Fruit fly (Drosophila melanogaster): ENCODE measurements around the gene CG13051.

CG13051 gene

DNA sequence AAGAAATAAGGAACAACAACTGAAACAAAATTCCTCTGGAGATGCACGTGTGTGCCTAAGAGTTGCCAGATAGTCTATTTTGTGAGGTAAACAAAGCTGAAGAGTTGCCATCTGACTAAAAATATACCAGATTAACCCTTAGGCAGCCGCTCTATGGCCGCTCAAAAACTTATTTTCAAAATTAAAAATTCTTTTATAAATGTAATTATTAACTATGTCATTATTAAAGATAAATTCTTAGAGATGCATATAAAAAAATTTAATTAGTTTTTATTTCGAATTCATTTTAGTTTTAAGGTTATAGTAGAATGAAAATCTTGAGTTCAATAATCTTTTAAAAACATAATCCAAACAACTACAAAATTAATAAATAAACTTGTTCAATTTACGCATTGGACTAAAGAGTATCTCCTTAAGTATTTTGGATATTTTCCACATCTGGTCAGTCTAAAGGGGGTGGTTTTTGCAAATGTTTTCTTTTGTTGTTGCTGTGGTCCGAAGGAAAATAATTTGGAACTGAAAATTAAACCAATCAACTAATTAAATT lies 36.2 kb downstream of the CG13051 start, which contains the start of gene Tmx3:
Gene Tmx3 (plus strand): TSS at position 442 of the 547 bp plus-strand sequence.
- TF ChIP-seq Dll (optimal IDR thresholded peaks at IDR 0.05) (no peak), EcR (GFP tag; optimal IDR thresholded peaks at IDR 0.05) (no peak), CG8478 (optimal IDR thresholded peaks at IDR 0.05) (no peak), pan (optimal IDR thresholded peaks at IDR 0.05) (no peak), usp (GFP tag; optimal IDR thresholded peaks at IDR 0.05) (no peak), psq (optimal IDR thresholded peaks at IDR 0.05) (no peak)

DNA sequence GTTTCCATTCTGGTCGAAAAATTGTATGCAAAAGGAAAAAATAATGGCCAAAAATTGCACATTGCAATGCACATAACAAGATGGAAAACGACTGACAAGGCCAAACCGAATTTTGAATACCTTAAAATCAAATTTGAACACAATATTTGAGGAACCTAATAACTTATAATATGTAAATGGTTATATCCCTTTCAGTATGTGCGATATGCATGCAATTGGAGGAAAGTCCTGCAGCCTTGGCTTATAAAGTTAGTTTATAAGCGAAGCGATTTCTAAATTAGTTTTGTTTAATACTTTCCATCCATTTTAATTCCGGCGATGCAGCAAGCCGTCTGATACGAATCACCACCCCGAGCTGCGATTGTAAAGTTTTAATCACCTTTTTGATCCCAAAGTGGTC lies 39.7 kb downstream of the CG13051 start:
- no peak for TF ChIP-seq pan (optimal IDR thresholded peaks at IDR 0.05)
- no peak for TF ChIP-seq psq (optimal IDR thresholded peaks at IDR 0.05)
- TF ChIP-seq usp (GFP tag; optimal IDR thresholded peaks at IDR 0.05): no peak
- TF ChIP-seq EcR (GFP tag; optimal IDR thresholded peaks at IDR 0.05): no peak
- no peak for TF ChIP-seq Dll (optimal IDR thresholded peaks at IDR 0.05)
- no peak for TF ChIP-seq CG8478 (optimal IDR thresholded peaks at IDR 0.05)

DNA sequence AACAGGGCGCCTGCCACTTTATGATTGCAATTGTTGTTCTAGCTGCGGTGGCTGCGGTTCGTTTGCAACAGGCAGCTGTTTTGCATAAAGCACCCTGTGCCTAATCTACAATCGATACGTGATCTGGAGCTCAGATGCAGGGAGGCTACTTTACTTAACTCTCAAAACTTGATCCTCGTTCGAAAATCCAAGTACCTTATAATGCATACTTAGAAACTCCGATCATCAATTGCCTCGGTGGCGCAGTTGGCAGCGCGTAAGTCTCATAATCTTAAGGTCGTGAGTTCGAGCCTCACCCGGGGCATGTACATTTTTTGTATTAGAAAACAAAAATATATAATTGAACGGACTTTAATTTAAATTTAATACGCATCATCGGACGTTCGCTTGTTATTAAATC lies 43.1 kb downstream of the CG13051 start:
- no peak for TF ChIP-seq pan (optimal IDR thresholded peaks at IDR 0.05)
- TF ChIP-seq Dll (optimal IDR thresholded peaks at IDR 0.05): no peak

DNA sequence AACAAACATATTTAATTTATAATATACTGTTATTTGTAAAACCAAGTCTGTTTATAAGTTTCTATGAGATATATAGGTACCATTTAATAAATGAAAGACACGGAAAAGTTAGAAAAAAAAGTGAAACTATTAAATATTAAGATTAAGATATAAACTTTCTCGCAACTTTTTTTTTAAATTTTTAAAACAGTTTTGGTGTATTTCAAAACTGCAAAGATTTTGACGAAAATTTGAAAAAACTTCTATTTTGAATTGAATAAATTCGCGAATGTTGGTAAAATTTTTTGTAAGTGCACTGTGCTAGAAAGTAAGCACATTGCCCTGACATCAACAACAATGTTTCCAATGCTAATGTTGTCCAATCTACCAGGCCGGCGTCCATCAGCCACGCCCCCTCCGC lies 43.6 kb downstream of the CG13051 start:
- TF ChIP-seq psq (optimal IDR thresholded peaks at IDR 0.05) (no peak), pan (optimal IDR thresholded peaks at IDR 0.05) (no peak), usp (GFP tag; optimal IDR thresholded peaks at IDR 0.05) (no peak), EcR (GFP tag; optimal IDR thresholded peaks at IDR 0.05) (no peak), Dll (optimal IDR thresholded peaks at IDR 0.05) (no peak), CG8478 (optimal IDR thresholded peaks at IDR 0.05) (no peak)

DNA sequence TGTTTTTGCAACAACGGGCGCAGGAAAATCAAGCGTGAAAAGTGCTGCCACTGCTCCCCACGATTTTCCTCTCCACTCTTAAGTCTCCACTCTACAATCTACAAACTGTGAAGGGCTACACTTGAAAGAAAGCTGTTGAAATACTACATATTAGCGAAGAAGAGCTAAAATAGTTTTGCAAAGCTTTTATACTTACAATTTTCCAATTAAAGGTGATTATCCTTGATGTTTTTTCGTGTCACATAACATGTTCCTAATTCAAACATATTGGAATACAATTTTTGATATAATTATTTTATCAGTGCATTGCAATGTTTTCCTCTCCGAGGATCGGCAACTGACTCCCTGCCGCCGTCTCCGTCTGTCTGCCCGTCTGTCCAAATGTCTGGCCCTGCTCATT lies 47.0 kb downstream of the CG13051 start:
- TF ChIP-seq pan (optimal IDR thresholded peaks at IDR 0.05) (no peak), usp (GFP tag; optimal IDR thresholded peaks at IDR 0.05) (no peak), CG8478 (optimal IDR thresholded peaks at IDR 0.05) (no peak), Dll (optimal IDR thresholded peaks at IDR 0.05) (no peak), psq (optimal IDR thresholded peaks at IDR 0.05) (no peak), EcR (GFP tag; optimal IDR thresholded peaks at IDR 0.05) (no peak)

DNA sequence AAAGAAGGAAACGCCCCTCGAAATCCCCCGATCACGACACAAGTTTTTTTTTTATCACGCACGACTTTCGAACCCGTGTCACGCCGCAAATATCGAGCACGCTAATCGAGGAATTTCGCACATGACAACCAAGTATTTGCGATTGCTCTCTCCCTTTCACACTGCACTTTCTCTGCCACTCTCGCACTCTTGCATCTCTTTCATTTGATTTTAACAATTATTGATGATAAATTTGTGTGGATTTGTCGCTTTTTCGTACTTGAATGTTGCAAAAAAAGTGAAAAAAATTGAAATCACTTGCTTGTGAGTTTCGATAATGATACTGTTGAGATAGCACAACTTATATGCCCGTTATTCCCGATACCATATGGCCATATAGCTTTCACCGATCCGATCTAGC lies 47.7 kb downstream of the CG13051 start, which contains the start of gene CG13073:
Gene CG13073 (minus strand): TSS at position 101 of the 400 bp plus-strand sequence.
- TF ChIP-seq pan (optimal IDR thresholded peaks at IDR 0.05): no peak
- no peak for TF ChIP-seq psq (optimal IDR thresholded peaks at IDR 0.05)
- TF ChIP-seq EcR (GFP tag; optimal IDR thresholded peaks at IDR 0.05): no peak
- TF ChIP-seq CG8478 (optimal IDR thresholded peaks at IDR 0.05): no peak

DNA sequence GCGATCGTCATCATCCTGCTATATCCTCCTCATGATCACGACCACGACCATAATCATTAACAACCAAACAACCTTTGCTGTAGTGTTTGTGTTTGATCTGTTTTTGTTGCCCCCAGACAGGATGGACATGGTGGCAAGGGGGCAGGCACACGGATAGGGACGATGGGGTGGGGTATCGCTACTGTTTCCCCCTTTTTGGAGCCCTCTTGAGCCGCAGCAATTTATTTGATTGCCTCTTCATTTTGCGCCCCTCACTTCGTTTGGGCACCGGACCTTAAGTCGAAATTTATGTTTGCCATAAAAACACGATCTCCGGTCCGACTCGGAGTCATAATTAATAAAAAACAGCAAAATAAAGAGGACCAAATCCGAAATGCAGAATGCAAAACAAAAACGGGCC lies 49.1 kb downstream of the CG13051 start:
- TF ChIP-seq usp (GFP tag; optimal IDR thresholded peaks at IDR 0.05) (no peak), Dll (optimal IDR thresholded peaks at IDR 0.05) (peak; percentile 52), pan (optimal IDR thresholded peaks at IDR 0.05) (no peak), CG8478 (optimal IDR thresholded peaks at IDR 0.05) (no peak), EcR (GFP tag; optimal IDR thresholded peaks at IDR 0.05) (no peak), psq (optimal IDR thresholded peaks at IDR 0.05) (no peak)

DNA sequence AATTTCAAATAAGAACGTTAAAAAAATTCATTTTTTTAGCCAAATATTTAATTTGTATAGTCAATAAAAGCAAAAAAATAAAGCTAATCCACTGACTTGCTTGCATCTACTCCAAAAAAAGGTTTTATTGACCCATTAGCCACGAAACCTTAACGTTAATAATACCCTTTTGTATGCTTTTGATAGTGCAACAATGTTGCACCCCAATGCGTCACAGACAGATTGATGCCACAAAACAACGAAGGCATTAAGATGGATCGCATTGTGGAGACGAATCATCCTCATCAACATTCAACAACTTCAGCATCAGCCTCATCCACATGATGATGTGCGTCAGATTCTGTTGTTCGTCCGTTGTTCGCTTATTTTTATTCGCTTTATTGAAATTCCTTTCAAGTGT lies 49.5 kb downstream of the CG13051 start:
- TF ChIP-seq pan (optimal IDR thresholded peaks at IDR 0.05) (no peak), Dll (optimal IDR thresholded peaks at IDR 0.05) (no peak), psq (optimal IDR thresholded peaks at IDR 0.05) (no peak), CG8478 (optimal IDR thresholded peaks at IDR 0.05) (no peak), usp (GFP tag; optimal IDR thresholded peaks at IDR 0.05) (no peak), EcR (GFP tag; optimal IDR thresholded peaks at IDR 0.05) (no peak)
